Fruit fly (Drosophila melanogaster): ENCODE data around the gene kst.

dm6 chr3L:3344528-3344927 lies 7.9 kb downstream of the kst start:
- TF ChIP-seq CG31627 (GFP tag; optimal IDR thresholded peaks at IDR 0.05) (no peak), Hr39 (GFP tag; optimal IDR thresholded peaks at IDR 0.05) (no peak), cyc (GFP tag; optimal IDR thresholded peaks at IDR 0.05) (no peak), CG6163 (GFP tag; IDR thresholded peaks at IDR 0.05) (no peak), Sox15 (GFP tag; optimal IDR thresholded peaks at IDR 0.05) (no peak), OdsH (GFP tag; optimal IDR thresholded peaks at IDR 0.05) (no peak), CG16779 (tag; optimal IDR thresholded peaks at IDR 0.05) (no peak), Hr4 (GFP tag; optimal IDR thresholded peaks at IDR 0.05) (no peak), fkh (GFP tag; optimal IDR thresholded peaks at IDR 0.05) (peak; percentile 52), fd85E (GFP tag; optimal IDR thresholded peaks at IDR 0.05) (no peak), Hr38 (GFP tag; optimal IDR thresholded peaks at IDR 0.05) (no peak)

Measured in whole organism, prepupa.